Fruit fly (Drosophila melanogaster): Measurements from ENCODE around the gene Mettl3.
A peak's percentile ranks its signal among the peaks of the same experiment; 100 is the strongest.

Mettl3 gene

dm6 chr3R:24047998-24048511 is 16.1 kb downstream of the Mettl3 start, which contains the start of gene Rox8 (continued):
- TF ChIP-seq CG8359 (GFP tag; optimal IDR thresholded peaks at IDR 0.05; ENCODE audit: borderline replicate concordance) (no peak), MBD-R2 (GFP tag; IDR thresholded peaks at IDR 0.05) (peak; percentile 66), shn (GFP tag; optimal IDR thresholded peaks at IDR 0.05) (peak; percentile 16), trh (GFP tag; optimal IDR thresholded peaks at IDR 0.05) (no peak), ap (GFP tag; IDR thresholded peaks at IDR 0.05) (0 out of 2 replicates have a peak, but pooled peaks have one; percentile 6), fd96Cb (tag; optimal IDR thresholded peaks at IDR 0.05) (no peak), CG14441 (GFP tag; IDR thresholded peaks at IDR 0.05) (0 out of 2 replicates have a peak, but pooled peaks have one; percentile 24), CG1647 (GFP tag; optimal IDR thresholded peaks at IDR 0.05) (no peak), CG7786 (GFP tag; optimal IDR thresholded peaks at IDR 0.05) (no peak), CG15479 (GFP tag; optimal IDR thresholded peaks at IDR 0.05) (peak; percentile 83), Bdp1 (GFP tag; optimal IDR thresholded peaks at IDR 0.05) (no peak), bcd (GFP tag; optimal IDR thresholded peaks at IDR 0.05) (peak; percentile 36), BtbVII (GFP tag; optimal IDR thresholded peaks at IDR 0.05) (peak; percentile 66), B-H2 (GFP tag; optimal IDR thresholded peaks at IDR 0.05) (peak; percentile 38), ftz-f1 (GFP tag; optimal IDR thresholded peaks at IDR 0.05) (peak; percentile 9), chif (GFP tag; optimal IDR thresholded peaks at IDR 0.05) (peak in 1 of 2 experiments; percentile 26), Sin3A (optimal IDR thresholded peaks at IDR 0.05) (peak; percentile 88), NC2β (GFP tag; optimal IDR thresholded peaks at IDR 0.05) (peak; percentile 31), Pdp1 (GFP tag; optimal IDR thresholded peaks at IDR 0.05) (peak; percentile 43 to 98), CG17568 (GFP tag; optimal IDR thresholded peaks at IDR 0.05) (peak; percentile 10), gce (GFP tag; IDR thresholded peaks at IDR 0.05) (no peak), lmd (GFP tag; IDR thresholded peaks at IDR 0.05) (peak; percentile 17; the same call in 1 of the 2 replicates), ems (GFP tag; optimal IDR thresholded peaks at IDR 0.05) (peak; percentile 6), HmgD (GFP tag; optimal IDR thresholded peaks at IDR 0.05) (peak; percentile 39), CG34422 (GFP tag; IDR thresholded peaks at IDR 0.05) (peak; percentile 36; the same call in 1 of the 3 replicates), CG15601 (tag; optimal IDR thresholded peaks at IDR 0.05) (peak; percentile 21), CG4730 (GFP tag; IDR thresholded peaks at IDR 0.05) (no peak), hb (GFP tag; IDR thresholded peaks at IDR 0.05; ENCODE audit: partially characterized antibody) (0 out of 3 replicates have a peak, but pooled peaks have one; percentile 58), insv (GFP tag; optimal IDR thresholded peaks at IDR 0.05) (peak in 1 of 2 experiments; percentile 1), crp (GFP tag; optimal IDR thresholded peaks at IDR 0.05) (peak in 1 of 2 experiments; percentile 54), CG30403 (GFP tag; optimal IDR thresholded peaks at IDR 0.05) (peak; percentile 60), Xbp1 (GFP tag; optimal IDR thresholded peaks at IDR 0.05) (peak; percentile 38), CG16813 (GFP tag; IDR thresholded peaks at IDR 0.05; ENCODE audit: partially characterized antibody) (peak; percentile 50; the same call in 2 of the 3 replicates), wdn (GFP tag; IDR thresholded peaks at IDR 0.05) (no peak), Dref (GFP tag; IDR thresholded peaks at IDR 0.05) (peak; percentile 71), psq (GFP tag; optimal IDR thresholded peaks at IDR 0.05) (peak; percentile 97), Myb (GFP tag; optimal IDR thresholded peaks at IDR 0.05) (peak; percentile 21), Antp (GFP tag; optimal IDR thresholded peaks at IDR 0.05) (peak; percentile 47), row (GFP tag; IDR thresholded peaks at IDR 0.05) (peak; percentile 64), cg (GFP tag; optimal IDR thresholded peaks at IDR 0.05) (no peak), CG4617 (GFP tag; optimal IDR thresholded peaks at IDR 0.05; ENCODE audit: borderline replicate concordance) (peak; percentile 82), gem (tag; optimal IDR thresholded peaks at IDR 0.05) (peak; percentile 60), CG10462 (GFP tag; optimal IDR thresholded peaks at IDR 0.05) (peak; percentile 6), CG10979 (tag; optimal IDR thresholded peaks at IDR 0.05) (peak; percentile 38), CG17612 (GFP tag; IDR thresholded peaks at IDR 0.05) (no peak), CG15514 (GFP tag; optimal IDR thresholded peaks at IDR 0.05) (peak; percentile 73), vnd (GFP tag; IDR thresholded peaks at IDR 0.05; ENCODE audit: partially characterized antibody) (peak; percentile 55; the same call in 2 of the 3 replicates), CG10543 (GFP tag; optimal IDR thresholded peaks at IDR 0.05) (peak; percentile 76), lbe (GFP tag; optimal IDR thresholded peaks at IDR 0.05) (no peak), CG4328 (GFP tag; optimal IDR thresholded peaks at IDR 0.05) (peak; percentile 61)

Data from whole organism, embryonic.